Worm (Caenorhabditis elegans): ENCODE measurements around the gene sqst-1.

DNA sequence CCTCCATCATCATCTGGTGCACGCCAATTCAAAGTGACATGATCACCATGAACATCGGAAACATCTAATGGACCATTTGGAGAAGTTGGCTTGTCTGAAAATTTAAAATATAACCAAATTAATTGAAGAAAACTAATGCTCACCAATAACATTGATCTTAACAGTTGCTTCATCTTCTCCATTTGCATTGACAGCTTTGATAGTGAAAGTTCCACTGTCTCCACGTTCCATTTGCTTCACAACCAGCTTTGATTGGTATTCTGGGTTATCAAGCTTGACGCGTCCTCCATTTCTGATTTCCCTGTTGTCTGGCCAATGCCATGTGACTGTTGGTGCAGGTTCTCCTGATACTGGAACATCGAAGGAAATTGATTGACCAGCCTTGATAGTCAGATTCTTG is 47.7 kb upstream of the sqst-1 start:
- TF ChIP-seq W03F9.2 (tag; optimal IDR thresholded peaks at IDR 0.05) (no peak), him-1 (tag; optimal IDR thresholded peaks at IDR 0.05) (no peak)
